Worm (Caenorhabditis elegans): Measurements from ENCODE around the gene Y70G10A.4.

DNA sequence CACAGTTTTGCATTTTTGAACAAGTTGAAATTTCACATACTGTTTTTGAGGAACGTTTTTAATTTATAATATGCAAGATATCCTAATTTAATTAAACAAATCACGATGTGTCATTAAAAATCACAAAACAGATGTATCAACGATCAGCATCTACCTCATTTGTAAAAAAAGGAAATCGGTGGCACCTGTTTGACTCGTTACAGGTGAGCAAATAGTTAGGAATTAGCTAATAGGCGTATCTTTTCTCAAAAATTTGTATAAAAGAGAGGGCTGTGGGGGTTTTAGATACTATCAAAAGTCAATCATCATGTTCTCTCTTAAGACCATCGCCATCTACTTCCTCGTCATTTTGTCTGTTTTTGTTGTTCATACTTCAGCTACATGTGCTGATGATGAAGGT is 22.9 kb upstream of the Y70G10A.4 start, which contains the start of gene T20G5.8:
- no peak for TF ChIP-seq ceh-34 (tag; optimal IDR thresholded peaks at IDR 0.05)
- no peak for TF ChIP-seq K09A11.1 (tag; optimal IDR thresholded peaks at IDR 0.05; ENCODE audit: insufficient read depth)
